Worm (Caenorhabditis elegans): Measurements from ENCODE around the gene C01B10.44.

ce11 chrIV:6634789-6635188 lies 11.3 kb downstream of the C01B10.44 start, which contains the start of gene metl-13:
- TF ChIP-seq tab-1 (GFP tag; IDR thresholded peaks at IDR 0.05), result no peak
- TF ChIP-seq klf-2 (GFP tag; conservative IDR thresholded peaks at IDR 0.05), result no peak
- TF ChIP-seq flt-1 (GFP tag; IDR thresholded peaks at IDR 0.05), result no peak
- no peak for TF ChIP-seq med-1 (GFP tag; optimal IDR thresholded peaks at IDR 0.05; ENCODE audit: insufficient read depth)
- TF ChIP-seq cog-1 (tag; optimal IDR thresholded peaks at IDR 0.05), result no peak

All from whole organism, midembryonic.